Worm (Caenorhabditis elegans) whole organism, L1 larva: ENCODE results near the gene nfi-1.

Source experiments
- aly-2 ChIP-seq: fragments of 150-350 bp; optimal IDR thresholded peaks from 2 replicates; lab custom pipeline; 2014; ENCODE audit warnings: missing biosample characterization, missing genetic modification characterization
- ama-1 ChIP-seq: fragments of 150-350 bp; optimal IDR thresholded peaks from 2 replicates; lab custom pipeline; 2014
- blmp-1 ChIP-seq: fragments of 150-350 bp; optimal IDR thresholded peaks from 2 replicates; lab custom pipeline; 2014; ENCODE audit warnings: missing biosample characterization, missing genetic modification characterization
- ceh-63 ChIP-seq: fragments of 200-800 bp; sonication (Bioruptor generic); optimal IDR thresholded peaks from 2 replicates; lab custom pipeline; 2018; ENCODE audit warnings: mild to moderate bottlenecking, missing genetic modification characterization, missing compliant biosample characterization
- ces-1 ChIP-seq: fragments of 150-350 bp; optimal IDR thresholded peaks from 2 replicates; lab custom pipeline; 2014; ENCODE audit warnings: missing biosample characterization, missing genetic modification reagents, missing genetic modification characterization
- dsc-1 ChIP-seq: sonication (generic microtip); optimal IDR thresholded peaks from 2 replicates; lab custom pipeline; 2016; ENCODE audit warnings: mild to moderate bottlenecking, missing genetic modification characterization, missing compliant biosample characterization
- egl-13 ChIP-seq: sonication (generic microtip); optimal IDR thresholded peaks from 2 replicates; lab custom pipeline; 2016; ENCODE audit warnings: missing genotype, missing genetic modification reagents, missing genetic modification characterization, missing compliant biosample characterization
- fkh-10 ChIP-seq: sonication (generic microtip); optimal IDR thresholded peaks from 2 replicates; lab custom pipeline; 2017; ENCODE audit warnings: missing biosample characterization, missing genetic modification reagents, missing genetic modification characterization
- hlh-17 ChIP-seq: fragments of 200-800 bp; sonication (Bioruptor generic); optimal IDR thresholded peaks from 2 replicates; lab custom pipeline; 2018; ENCODE audit warnings: missing genetic modification characterization, mild to moderate bottlenecking, missing compliant biosample characterization, moderate library complexity, borderline replicate concordance
- hlh-4 ChIP-seq: sonication (generic microtip); optimal IDR thresholded peaks from 2 replicates; lab custom pipeline; 2016; ENCODE audit warnings: mild to moderate bottlenecking, missing genetic modification characterization, missing compliant biosample characterization
- hpl-2 ChIP-seq: fragments of 150-350 bp; optimal IDR thresholded peaks from 2 replicates; lab custom pipeline; 2014; ENCODE audit warnings: missing biosample characterization, missing genetic modification reagents, missing genetic modification characterization
- isw-1 ChIP-seq: fragments of 200-800 bp; sonication (Bioruptor generic); IDR thresholded peaks from 2 replicates; pipeline ENCODE4 v1.3.6; 2022; ENCODE audit warnings: missing genetic modification characterization, missing compliant biosample characterization
- jun-1 ChIP-seq: fragments of 150-350 bp; optimal IDR thresholded peaks from 2 replicates; lab custom pipeline; 2014; ENCODE audit warnings: missing biosample characterization, missing genetic modification reagents, missing genetic modification characterization
- lin-35 ChIP-seq, 2 experiments: fragments of 150-350 bp; optimal IDR thresholded peaks; 2 replicates each; lab custom pipeline; 2014; ENCODE audit warnings: missing biosample characterization in 2 of 2, missing genetic modification characterization in 2 of 2, missing genetic modification reagents in 2 of 2
- lin-39 ChIP-seq: fragments of 150-350 bp; optimal IDR thresholded peaks from 2 replicates; lab custom pipeline; 2014; ENCODE audit warnings: missing biosample characterization, missing genetic modification reagents, missing genetic modification characterization
- mab-9 ChIP-seq: fragments of 200-800 bp; sonication (Bioruptor generic); IDR thresholded peaks from 2 replicates; pipeline ENCODE4 v1.3.6; 2022; ENCODE audit warnings: missing genetic modification reagents, missing genetic modification characterization, missing compliant biosample characterization
- mdl-1 ChIP-seq, 2 experiments: fragments of 150-350 bp; optimal IDR thresholded peaks; 2 replicates each; lab custom pipeline; 2014 to 2017; ENCODE audit warnings: missing biosample characterization in 2 of 2, missing genetic modification characterization in 2 of 2, inconsistent platforms in 1 of 2
- mef-2 ChIP-seq: fragments of 150-350 bp; optimal IDR thresholded peaks from 2 replicates; lab custom pipeline; 2014; ENCODE audit warnings: missing biosample characterization, missing genetic modification characterization
- nhr-19 ChIP-seq: fragments of 200-800 bp; sonication (Bioruptor generic); conservative IDR thresholded peaks from 2 replicates; pipeline ENCODE4 v1.3.6; 2022; ENCODE audit warnings: missing genetic modification characterization, missing compliant biosample characterization
- nhr-20 ChIP-seq: sonication (generic microtip); optimal IDR thresholded peaks from 2 replicates; lab custom pipeline; 2016; ENCODE audit warnings: mild to moderate bottlenecking, missing genetic modification characterization, missing compliant biosample characterization
- nhr-237 ChIP-seq: fragments of 150-350 bp; optimal IDR thresholded peaks from 2 replicates; lab custom pipeline; 2014; ENCODE audit warnings: missing biosample characterization, missing genetic modification characterization
- nhr-28 ChIP-seq: fragments of 150-350 bp; optimal IDR thresholded peaks from 2 replicates; lab custom pipeline; 2014; ENCODE audit warnings: missing biosample characterization, missing genetic modification characterization
- nhr-71 ChIP-seq: sonication (generic microtip); optimal IDR thresholded peaks from 2 replicates; lab custom pipeline; 2016; ENCODE audit warnings: mild to moderate bottlenecking, missing genetic modification characterization, moderate library complexity, missing compliant biosample characterization
- nhr-85 ChIP-seq: sonication (generic microtip); peaks from one replicate; lab custom pipeline; 2016; ENCODE audit warnings: missing genetic modification characterization, inconsistent platforms, missing compliant biosample characterization
- pag-3 ChIP-seq: sonication (generic microtip); optimal IDR thresholded peaks from 2 replicates; lab custom pipeline; 2017; ENCODE audit warnings: missing genetic modification characterization, mild to moderate bottlenecking, missing compliant biosample characterization, antibody characterized with exemption, borderline replicate concordance; ENCODE audit not compliant: insufficient read depth
- pax-3 ChIP-seq: fragments of 200-800 bp; sonication (Bioruptor generic); optimal IDR thresholded peaks from 2 replicates; lab custom pipeline; 2018; ENCODE audit warnings: mild to moderate bottlenecking, missing genetic modification characterization, moderate library complexity, missing compliant biosample characterization
- skn-1 ChIP-seq: fragments of 150-350 bp; optimal IDR thresholded peaks from 2 replicates; lab custom pipeline; 2014; ENCODE audit warnings: missing biosample characterization, missing genetic modification characterization
- sox-4 ChIP-seq: sonication (generic microtip); optimal IDR thresholded peaks from 2 replicates; lab custom pipeline; 2016; ENCODE audit warnings: missing genetic modification characterization, missing compliant biosample characterization
- swsn-7 ChIP-seq: sonication (generic microtip); optimal IDR thresholded peaks from 2 replicates; lab custom pipeline; 2016; ENCODE audit warnings: missing genetic modification characterization, missing compliant biosample characterization
- tlp-1 ChIP-seq: fragments of 150-350 bp; optimal IDR thresholded peaks from 2 replicates; lab custom pipeline; 2014; ENCODE audit warnings: missing biosample characterization, missing genetic modification characterization
- unc-130 ChIP-seq: fragments of 150-350 bp; optimal IDR thresholded peaks from 2 replicates; lab custom pipeline; 2017; ENCODE audit warnings: missing biosample characterization, missing genetic modification characterization, inconsistent platforms
- vab-15 ChIP-seq: sonication (generic microtip); optimal IDR thresholded peaks from 2 replicates; lab custom pipeline; 2017; ENCODE audit warnings: missing genotype, mild to moderate bottlenecking, missing genetic modification characterization, missing compliant biosample characterization
- zip-4 ChIP-seq: fragments of 200-800 bp; sonication (Bioruptor generic); optimal IDR thresholded peaks from 2 replicates; lab custom pipeline; 2018; ENCODE audit warnings: mild to moderate bottlenecking, missing genetic modification characterization, moderate library complexity, missing compliant biosample characterization

Gene nfi-1

DNA sequence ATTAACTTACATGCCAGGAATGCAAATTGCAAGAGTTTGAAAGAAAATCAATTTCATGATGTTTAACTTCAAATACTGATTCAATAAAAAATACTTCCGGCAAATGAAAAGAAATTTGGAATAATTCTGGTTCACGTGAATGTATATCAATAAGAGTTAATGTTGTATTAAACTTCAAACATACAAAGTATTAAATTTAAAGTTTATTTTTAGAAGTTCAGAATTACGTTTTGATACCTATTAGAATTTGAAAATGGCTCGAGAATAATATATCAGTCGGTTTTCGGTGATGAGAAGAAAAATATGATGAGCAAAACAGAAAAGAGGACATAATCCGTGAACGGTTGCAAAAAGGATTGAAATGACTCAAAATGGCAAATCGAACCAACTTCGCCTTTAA is 48.4 kb upstream of the nfi-1 start, which contains the start of gene D1022.9:
Gene D1022.9, minus strand, starts transcription at position 101 of the 400 bp plus-strand sequence.
- no peak for TF ChIP-seq nhr-237 (tag; lab: Kevin White, UChicago)

- TF ChIP-seq lin-39 (tag; lab: Kevin White, UChicago), result no peak
- no peak for TF ChIP-seq nhr-20 (tag; lab: Kevin White, UChicago)
- no peak for TF ChIP-seq lin-35 (GFP tag; optimal IDR thresholded peaks at IDR 0.05; lab: Kevin White, UChicago)
- no peak for TF ChIP-seq jun-1 (tag; lab: Kevin White, UChicago)
- TF ChIP-seq fkh-10, result no peak
- no peak for TF ChIP-seq mab-9
- TF ChIP-seq nhr-19 (GFP tag; lab: Robert Waterston, UW), result no peak
- TF ChIP-seq aly-2, result no peak
- no peak for TF ChIP-seq mef-2
- TF ChIP-seq ceh-63 (GFP tag; lab: Kevin White, UChicago), result no peak
- no peak for TF ChIP-seq ama-1
- no peak for TF ChIP-seq pag-3 (tag; lab: Kevin White, UChicago)
- TF ChIP-seq nhr-71 (tag; lab: Kevin White, UChicago), result no peak
- no peak for TF ChIP-seq swsn-7 (tag; lab: Kevin White, UChicago)
- TF ChIP-seq egl-13 (tag; lab: Kevin White, UChicago), result no peak
- no peak for TF ChIP-seq dsc-1
- no peak for TF ChIP-seq mdl-1 (tag; optimal IDR thresholded peaks at IDR 0.05; lab: Kevin White, UChicago)
- no peak for TF ChIP-seq unc-130 (tag; lab: Kevin White, UChicago)
- TF ChIP-seq zip-4 (GFP tag; lab: Kevin White, UChicago), result no peak
- no peak for TF ChIP-seq sox-4
Observed at ce11 chrII:7493599-7493998, 44.4 kb upstream of the nfi-1 start, which contains the start of gene nas-23. TSS of gene nas-23 (minus strand) at chrII:7493699.

- TF ChIP-seq nhr-85 (no peak), hlh-17 (GFP tag; lab: Kevin White, UChicago) (no peak), ceh-63 (GFP tag; lab: Kevin White, UChicago) (no peak), tlp-1 (tag; lab: Kevin White, UChicago) (no peak), blmp-1 (tag; lab: Kevin White, UChicago) (peak; percentile 40), vab-15 (no peak)
- TF ChIP-seq, all 84 proteins: peak for 1
Observed at ce11 chrII:7494155-7494554, 43.8 kb upstream of the nfi-1 start, which contains the start of gene R10H1.1. TSS of gene R10H1.1 (plus strand) at chrII:7494455.

ce11 chrII:7496070-7496469 is 41.9 kb upstream of the nfi-1 start, which contains the start of gene spi-1:
TSS of gene spi-1 (plus strand) at chrII:7496247.
- TF ChIP-seq isw-1 (GFP tag; lab: Robert Waterston, UW), result no peak
- TF ChIP-seq hlh-4, result no peak
- TF ChIP-seq pag-3 (tag; lab: Kevin White, UChicago), result no peak
- TF ChIP-seq ces-1, result no peak
- TF ChIP-seq blmp-1 (tag; lab: Kevin White, UChicago), result peak; percentile 63
- no peak for TF ChIP-seq hpl-2 (GFP tag; lab: Kevin White, UChicago)
- TF ChIP-seq hlh-17 (GFP tag; lab: Kevin White, UChicago), result no peak
- TF ChIP-seq, all 84 proteins: peak for 1

DNA sequence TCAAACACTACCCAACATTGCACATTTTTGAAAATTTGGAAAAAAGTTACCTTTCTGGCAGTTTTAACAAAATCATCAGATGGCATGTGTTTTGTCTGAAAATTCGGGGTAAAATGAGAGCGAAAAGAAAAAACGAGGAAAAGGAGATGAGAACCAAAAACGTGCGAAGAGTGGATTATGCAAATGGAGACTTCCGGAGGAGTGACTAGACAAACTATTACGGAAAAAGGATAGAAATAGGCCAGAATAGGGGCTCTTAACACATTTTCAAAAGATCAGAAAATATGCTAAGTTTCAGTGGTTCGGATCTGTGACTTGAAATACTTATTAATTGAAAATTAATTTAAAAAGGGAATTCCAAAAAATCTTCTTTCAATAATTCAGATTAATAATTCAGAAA is 38.6 kb upstream of the nfi-1 start, which contains the start of gene srab-14:
Gene srab-14, minus strand, starts transcription at position 101 of the 400 bp plus-strand sequence.
- TF ChIP-seq skn-1 (tag; lab: Kevin White, UChicago) (no peak), hpl-2 (GFP tag; lab: Kevin White, UChicago) (no peak), aly-2 (no peak), nhr-20 (tag; lab: Kevin White, UChicago) (no peak), lin-39 (tag; lab: Kevin White, UChicago) (no peak), pax-3 (tag; lab: Kevin White, UChicago) (no peak), nhr-85 (no peak), nhr-28 (tag; lab: Kevin White, UChicago) (no peak)
- TF ChIP-seq, all 84 proteins: peak for 0
